Worm (Caenorhabditis elegans) whole organism, L4 larva: ENCODE data around the gene msp-36.

Experiments used
- F49E8.2 ChIP-seq: sonication (generic microtip); optimal IDR thresholded peaks from 2 replicates; lab custom pipeline; 2016; ENCODE audit warnings: missing compliant biosample characterization, mild to moderate bottlenecking, missing genetic modification characterization, borderline replicate concordance
- fos-1 ChIP-seq: fragments of 150-350 bp; optimal IDR thresholded peaks from 2 replicates; lab custom pipeline; 2014; ENCODE audit warnings: missing biosample characterization, missing genetic modification characterization
- nhr-28 ChIP-seq: fragments of 150-350 bp; optimal IDR thresholded peaks from 2 replicates; lab custom pipeline; 2014; ENCODE audit warnings: missing biosample characterization, missing genetic modification characterization
- rbr-2 ChIP-seq: sonication (generic microtip); optimal IDR thresholded peaks from 2 replicates; lab custom pipeline; 2016; ENCODE audit warnings: missing genotype, missing genetic modification characterization, missing compliant biosample characterization
- snpc-4 ChIP-seq: fragments of 150-350 bp; optimal IDR thresholded peaks from 2 replicates; lab custom pipeline; 2014; ENCODE audit warnings: missing biosample characterization, missing genetic modification characterization
- unc-130 ChIP-seq: sonication (generic microtip); optimal IDR thresholded peaks from 2 replicates; lab custom pipeline; 2016; ENCODE audit warnings: missing genetic modification reagents, missing genetic modification characterization, missing compliant biosample characterization

DNA sequence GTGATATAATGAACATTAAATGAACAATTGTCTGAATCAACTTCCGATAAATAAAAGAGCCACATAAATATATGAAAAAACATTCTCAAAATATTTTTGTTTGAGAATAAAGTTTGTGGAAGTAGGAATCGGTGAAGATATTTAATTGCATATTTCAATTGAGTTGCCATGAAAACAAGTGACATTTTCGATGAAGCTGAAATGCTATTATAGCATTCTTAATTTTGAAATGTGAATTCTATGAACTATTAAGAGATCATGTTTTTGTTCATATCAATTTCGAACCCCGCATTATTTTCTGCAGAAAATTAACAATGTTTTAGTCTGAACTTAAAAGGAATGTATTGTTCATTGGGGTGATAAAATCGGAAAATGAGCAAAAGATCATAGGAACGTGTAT lies 27.0 kb downstream of the msp-36 start, which contains the start of gene irld-21:
- no peak for TF ChIP-seq fos-1 (tag; lab: Kevin White, UChicago)
- TF ChIP-seq unc-130: no peak
- TF ChIP-seq F49E8.2 (tag; lab: Kevin White, UChicago): no peak
- no peak for TF ChIP-seq nhr-28 (tag; lab: Kevin White, UChicago)
- no peak for TF ChIP-seq snpc-4 (tag; lab: Kevin White, UChicago)
- TF ChIP-seq rbr-2: no peak
